Fruit fly (Drosophila melanogaster) whole organism: Measurements from ENCODE around the gene DIP-eta.

Experiments used
- CG8478 ChIP-seq: fragments of >200 bp; optimal IDR thresholded peaks from 2 replicates; lab custom pipeline; 2018; ENCODE audit warnings: inconsistent platforms
- Dll ChIP-seq: fragments of >200 bp; optimal IDR thresholded peaks from 2 replicates; lab custom pipeline; 2017
- psq ChIP-seq: fragments of >200 bp; optimal IDR thresholded peaks from 2 replicates; lab custom pipeline; 2017

DNA sequence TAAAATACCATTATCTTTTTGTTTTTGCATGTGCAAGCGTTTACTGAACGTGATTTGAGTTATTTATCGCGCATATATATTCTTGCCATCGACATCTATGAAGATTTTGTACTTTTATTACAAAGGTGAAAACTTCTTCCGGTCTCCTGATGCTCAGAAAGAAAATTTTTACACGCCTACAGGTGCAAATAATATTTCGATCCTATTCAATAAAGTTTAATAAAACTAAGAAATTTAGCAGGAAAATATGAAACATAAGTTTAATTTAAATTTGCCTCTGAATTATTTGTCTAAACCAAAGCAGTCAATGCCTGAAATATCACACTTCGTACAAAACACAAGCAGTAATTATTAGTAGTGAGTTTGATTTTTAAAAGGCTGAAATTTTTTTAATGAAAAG lies 44.8 kb upstream of the DIP-eta start, which contains the start of gene Hsp60C:
- TF ChIP-seq CG8478 (no peak), psq (lab: Kevin White, UChicago) (no peak), Dll (lab: Kevin White, UChicago) (no peak)
